Worm (Caenorhabditis elegans) whole organism, L2 larva: ENCODE results near the gene arx-2.

ENCODE experiments used
- R02D3.7 ChIP-seq: fragments of 150-350 bp; optimal IDR thresholded peaks from 2 replicates; lab custom pipeline; 2014; ENCODE audit warnings: missing biosample characterization, missing genetic modification characterization
- aly-2 ChIP-seq: fragments of 150-350 bp; optimal IDR thresholded peaks from 2 replicates; lab custom pipeline; 2014; ENCODE audit warnings: missing biosample characterization, missing genetic modification characterization
- elt-1 ChIP-seq: fragments of 150-350 bp; optimal IDR thresholded peaks from 2 replicates; lab custom pipeline; 2014; ENCODE audit warnings: missing biosample characterization, missing genetic modification characterization
- lin-11 ChIP-seq: fragments of 150-350 bp; sonication (generic microtip); optimal IDR thresholded peaks from 2 replicates; lab custom pipeline; 2014; ENCODE audit warnings: missing biosample characterization, missing genetic modification characterization, inconsistent platforms, mixed read lengths
- lin-13 ChIP-seq: fragments of 150-350 bp; optimal IDR thresholded peaks from 2 replicates; lab custom pipeline; 2014; ENCODE audit warnings: missing biosample characterization, missing genetic modification reagents, missing genetic modification characterization
- nhr-11 ChIP-seq: fragments of 150-350 bp; optimal IDR thresholded peaks from 2 replicates; lab custom pipeline; 2014; ENCODE audit warnings: missing biosample characterization, missing genetic modification characterization
- unc-55 ChIP-seq: fragments of 150-350 bp; sonication (generic microtip); optimal IDR thresholded peaks from 3 replicates; lab custom pipeline; 2014; ENCODE audit warnings: missing biosample characterization, missing genetic modification reagents, missing genetic modification characterization
- unc-62 ChIP-seq: fragments of 150-350 bp; optimal IDR thresholded peaks from 2 replicates; lab custom pipeline; 2014; ENCODE audit warnings: missing biosample characterization, missing genetic modification reagents, missing genetic modification characterization

ce11 chrV:10285853-10286252 is 52.3 kb downstream of the arx-2 start:
- TF ChIP-seq elt-1 (tag; lab: Kevin White, UChicago): no peak
- TF ChIP-seq lin-11 (tag; lab: Kevin White, UChicago): no peak
- no peak for TF ChIP-seq unc-55 (GFP tag; lab: Kevin White, UChicago)
- no peak for TF ChIP-seq unc-62 (GFP tag; lab: Kevin White, UChicago)
- TF ChIP-seq R02D3.7: no peak
- TF ChIP-seq nhr-11 (tag; lab: Kevin White, UChicago): no peak
- TF ChIP-seq lin-13 (GFP tag; lab: Kevin White, UChicago): no peak
- no peak for TF ChIP-seq aly-2 (tag; lab: Kevin White, UChicago)
